Fruit fly (Drosophila melanogaster) whole organism, pupa: ENCODE results near the gene Ppt2.

ENCODE experiments used
- CG10348 ChIP-seq: fragments of 200-800 bp; sonication (Bioruptor generic); IDR thresholded peaks from 2 replicates; pipeline ENCODE4 v1.3.6; 2022; ENCODE audit warnings: missing biosample characterization, missing genetic modification characterization
- CG12605 ChIP-seq: fragments of 200-800 bp; sonication (Bioruptor generic); IDR thresholded peaks from 2 replicates; pipeline ENCODE4 v1.3.6; 2022; ENCODE audit warnings: missing biosample characterization, missing genetic modification characterization
- CG13204 ChIP-seq: fragments of 200-800 bp; sonication (Bioruptor generic); optimal IDR thresholded peaks from 2 replicates; lab custom pipeline; 2018; ENCODE audit warnings: missing biosample characterization, mild to moderate bottlenecking, missing genetic modification characterization, moderate library complexity
- CG14655 ChIP-seq: fragments of 200-800 bp; sonication (Bioruptor generic); optimal IDR thresholded peaks from 3 replicates; lab custom pipeline; 2017; ENCODE audit warnings: mild to moderate bottlenecking, missing biosample characterization, missing genetic modification reagents, missing genetic modification characterization
- CG15710 ChIP-seq: fragments of 200-800 bp; sonication (Bioruptor generic); optimal IDR thresholded peaks from 2 replicates; lab custom pipeline; 2018; ENCODE audit warnings: missing biosample characterization, mild to moderate bottlenecking, missing genetic modification characterization, moderate library complexity
- CG17806 ChIP-seq: fragments of 200-800 bp; sonication (Bioruptor generic); optimal IDR thresholded peaks from 2 replicates; lab custom pipeline; 2018; ENCODE audit warnings: missing biosample characterization, mild to moderate bottlenecking, missing genetic modification characterization, moderate library complexity
- CG32121 ChIP-seq: fragments of 200-800 bp; sonication (Bioruptor generic); IDR thresholded peaks from 2 replicates; pipeline ENCODE4 v1.3.6; 2022; ENCODE audit warnings: missing biosample characterization, missing genetic modification characterization
- CG34367 ChIP-seq: fragments of 200-800 bp; sonication (Bioruptor generic); optimal IDR thresholded peaks from 2 replicates; lab custom pipeline; 2018; ENCODE audit warnings: missing biosample characterization, mild to moderate bottlenecking, missing genetic modification characterization
- CG4496 ChIP-seq: fragments of 200-800 bp; sonication (Bioruptor generic); IDR thresholded peaks from 3 replicates; pipeline ENCODE4 v1.3.6; 2022; ENCODE audit warnings: missing biosample characterization, missing genetic modification characterization
- CG8159 ChIP-seq: fragments of 200-800 bp; sonication (Bioruptor generic); optimal IDR thresholded peaks from 3 replicates; lab custom pipeline; 2018; ENCODE audit warnings: missing biosample characterization, mild to moderate bottlenecking, missing genetic modification characterization, moderate library complexity
- CG8301 ChIP-seq: fragments of 200-800 bp; sonication (Bioruptor generic); optimal IDR thresholded peaks from 2 replicates; lab custom pipeline; 2018; ENCODE audit warnings: missing biosample characterization, mild to moderate bottlenecking, missing genetic modification characterization
- CG9948 ChIP-seq: fragments of 200-800 bp; sonication (Bioruptor generic); optimal IDR thresholded peaks from 2 replicates; lab custom pipeline; 2018; ENCODE audit warnings: missing biosample characterization, mild to moderate bottlenecking, missing genetic modification characterization, moderate library complexity
- D1 ChIP-seq: fragments of 200-800 bp; sonication (Bioruptor generic); optimal IDR thresholded peaks from 2 replicates; lab custom pipeline; 2018; ENCODE audit warnings: missing biosample characterization, mild to moderate bottlenecking, missing genetic modification characterization, moderate library complexity
- EcR ChIP-seq: fragments of 200-800 bp; sonication (Bioruptor generic); optimal IDR thresholded peaks from 3 replicates; lab custom pipeline; 2019; ENCODE audit warnings: missing biosample characterization, missing genetic modification characterization, mild to moderate bottlenecking, moderate library complexity, missing genetic modification reagents
- Ets98B ChIP-seq: fragments of 200-800 bp; sonication (Bioruptor generic); IDR thresholded peaks from 2 replicates; pipeline ENCODE4 v1.3.6; 2022; ENCODE audit warnings: missing biosample characterization, missing genetic modification characterization
- Pif1A ChIP-seq: fragments of 200-800 bp; sonication (Bioruptor generic); optimal IDR thresholded peaks from 3 replicates; lab custom pipeline; 2016; ENCODE audit warnings: missing biosample characterization, missing genetic modification characterization
- Pif1B ChIP-seq: fragments of 200-800 bp; sonication (Bioruptor generic); optimal IDR thresholded peaks from 3 replicates; lab custom pipeline; 2016; ENCODE audit warnings: missing biosample characterization, missing genetic modification characterization
- Snoo ChIP-seq: fragments of 200-800 bp; sonication (Bioruptor generic); optimal IDR thresholded peaks from 3 replicates; lab custom pipeline; 2017; ENCODE audit warnings: missing biosample characterization, mild to moderate bottlenecking, missing genetic modification characterization, inconsistent platforms
- fd96Ca ChIP-seq: fragments of 200-800 bp; sonication (Bioruptor generic); IDR thresholded peaks from 3 replicates; pipeline ENCODE4 v1.3.6; 2022; ENCODE audit warnings: missing biosample characterization, missing genetic modification characterization
- gl ChIP-seq: fragments of 200-800 bp; sonication (Bioruptor generic); optimal IDR thresholded peaks from 2 replicates; lab custom pipeline; 2018; ENCODE audit warnings: missing biosample characterization, mild to moderate bottlenecking, missing genetic modification characterization
- rn ChIP-seq: fragments of 200-800 bp; sonication (Bioruptor generic); IDR thresholded peaks from 2 replicates; pipeline ENCODE4 v1.3.6; 2022; ENCODE audit warnings: missing biosample characterization, missing genetic modification characterization

The Ppt2 gene

DNA sequence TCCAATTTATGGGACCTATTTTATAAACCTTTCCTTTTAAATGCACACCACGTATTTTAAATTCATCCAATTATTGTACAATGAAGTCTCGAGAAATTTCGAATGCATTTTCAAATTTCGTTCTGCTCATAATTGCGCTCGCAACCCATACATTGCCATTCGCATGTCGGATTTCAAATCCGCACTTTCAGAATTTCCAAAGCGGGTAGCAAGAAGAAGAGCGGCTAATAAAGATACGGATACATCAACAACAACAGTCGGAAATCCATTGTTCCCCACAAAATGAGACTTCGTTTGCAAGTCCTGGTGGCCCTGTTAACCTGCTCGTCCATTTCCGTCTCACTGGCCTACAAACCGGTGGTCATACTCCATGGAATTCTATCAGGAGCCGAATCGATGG, at the start of gene Ppt2:
TSS of gene Ppt2 (plus strand) at position 209 of the 400 bp plus-strand sequence.
- TF ChIP-seq gl = no peak
- TF ChIP-seq CG8159 = no peak
- no peak for TF ChIP-seq Pif1A
- TF ChIP-seq fd96Ca = no peak
- TF ChIP-seq CG10348 = no peak
- TF ChIP-seq CG12605 = no peak
- TF ChIP-seq CG9948 (tag; lab: Kevin White, UChicago) = no peak
- TF ChIP-seq CG14655 (GFP tag; lab: Kevin White, UChicago) = no peak
- TF ChIP-seq Pif1B (GFP tag; lab: Kevin White, UChicago) = no peak
- TF ChIP-seq CG17806 (tag; lab: Kevin White, UChicago) = no peak
- TF ChIP-seq CG32121 (GFP tag; lab: Robert Waterston, UW) = no peak
- no peak for TF ChIP-seq rn (GFP tag; lab: Robert Waterston, UW)
- TF ChIP-seq CG34367 (tag; lab: Kevin White, UChicago) = no peak
- no peak for TF ChIP-seq CG8301 (tag; lab: Kevin White, UChicago)
- TF ChIP-seq Snoo (tag; lab: Kevin White, UChicago) = no peak
- TF ChIP-seq D1 = no peak
- TF ChIP-seq CG4496 (GFP tag; lab: Robert Waterston, UW) = no peak
- TF ChIP-seq EcR (GFP tag; lab: Kevin White, UChicago) = no peak
- no peak for TF ChIP-seq CG15710 (tag; lab: Kevin White, UChicago)

DNA sequence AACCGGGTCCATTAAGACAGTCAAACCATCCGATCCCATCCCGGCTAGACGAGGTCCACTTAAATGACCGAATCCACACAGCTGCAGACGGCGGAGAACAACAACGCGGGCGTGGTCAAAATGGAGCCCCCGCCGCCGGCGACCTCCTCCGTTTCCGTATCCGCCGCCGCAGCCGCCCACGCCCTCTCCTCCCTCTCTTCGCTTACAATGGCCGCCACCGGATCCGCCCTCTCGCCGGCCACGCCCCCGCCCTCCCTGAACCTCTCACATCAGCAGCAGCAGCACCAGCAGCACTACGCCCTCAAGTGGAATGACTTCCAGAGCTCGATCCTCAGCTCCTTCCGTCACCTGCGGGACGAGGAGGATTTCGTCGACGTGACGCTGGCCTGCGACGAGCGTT, 44.6 kb upstream of the Ppt2 start:
- no peak for TF ChIP-seq CG13204 (GFP tag; lab: Kevin White, UChicago)
- TF ChIP-seq Pif1A = no peak
- no peak for TF ChIP-seq CG10348
- no peak for TF ChIP-seq CG4496 (GFP tag; lab: Robert Waterston, UW)
- TF ChIP-seq CG8301 (tag; lab: Kevin White, UChicago) = no peak
- no peak for TF ChIP-seq CG17806 (tag; lab: Kevin White, UChicago)
- no peak for TF ChIP-seq CG8159
- TF ChIP-seq gl = no peak
- TF ChIP-seq CG32121 (GFP tag; lab: Robert Waterston, UW) = no peak
- no peak for TF ChIP-seq fd96Ca
- TF ChIP-seq CG34367 (tag; lab: Kevin White, UChicago) = no peak
- TF ChIP-seq CG15710 (tag; lab: Kevin White, UChicago) = no peak
- TF ChIP-seq CG12605 = no peak
- no peak for TF ChIP-seq D1
- TF ChIP-seq Pif1B (GFP tag; lab: Kevin White, UChicago) = no peak
- TF ChIP-seq Snoo (tag; lab: Kevin White, UChicago) = no peak
- TF ChIP-seq EcR (GFP tag; lab: Kevin White, UChicago) = no peak
- no peak for TF ChIP-seq Ets98B (GFP tag; lab: Robert Waterston, UW)
- no peak for TF ChIP-seq CG9948 (tag; lab: Kevin White, UChicago)
- TF ChIP-seq CG14655 (GFP tag; lab: Kevin White, UChicago) = no peak
- TF ChIP-seq, all 21 proteins: peak for 0

- no peak for TF ChIP-seq CG8301 (tag; lab: Kevin White, UChicago)
- no peak for TF ChIP-seq CG8159
- no peak for TF ChIP-seq CG34367 (tag; lab: Kevin White, UChicago)
- no peak for TF ChIP-seq Snoo (tag; lab: Kevin White, UChicago)
- no peak for TF ChIP-seq Pif1A
- no peak for TF ChIP-seq D1
- TF ChIP-seq CG14655 (GFP tag; lab: Kevin White, UChicago) = no peak
- no peak for TF ChIP-seq CG9948 (tag; lab: Kevin White, UChicago)
- TF ChIP-seq CG10348 = no peak
- no peak for TF ChIP-seq CG4496 (GFP tag; lab: Robert Waterston, UW)
- TF ChIP-seq fd96Ca = no peak
- TF ChIP-seq CG13204 (GFP tag; lab: Kevin White, UChicago) = no peak
- TF ChIP-seq Pif1B (GFP tag; lab: Kevin White, UChicago) = no peak
- no peak for TF ChIP-seq CG32121 (GFP tag; lab: Robert Waterston, UW)
Observed at dm6 chr2L:11236364-11236763, 43.7 kb upstream of the Ppt2 start.

DNA sequence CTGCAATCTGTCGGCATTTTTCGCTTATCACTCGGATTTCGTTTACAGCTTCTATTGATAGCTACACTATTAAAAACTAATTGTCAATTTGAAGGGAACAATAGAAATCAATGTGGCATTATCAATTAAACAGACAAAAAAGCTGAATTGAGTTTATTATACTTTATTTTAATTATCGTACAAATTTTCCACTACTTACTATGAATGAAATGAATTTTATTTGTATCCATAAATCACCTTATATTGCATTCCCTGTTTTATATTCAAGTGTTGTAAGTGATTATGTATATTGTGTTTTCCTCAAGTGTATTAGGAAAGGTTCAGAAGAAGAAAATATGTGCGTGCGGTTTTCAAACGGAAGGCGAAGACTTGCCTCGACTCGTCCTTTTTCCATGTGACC, 36.2 kb upstream of the Ppt2 start:
- TF ChIP-seq CG10348 (no peak), CG15710 (tag; lab: Kevin White, UChicago) (no peak), Pif1A (no peak), CG4496 (GFP tag; lab: Robert Waterston, UW) (no peak), gl (no peak), Ets98B (GFP tag; lab: Robert Waterston, UW) (no peak), CG12605 (no peak), EcR (GFP tag; lab: Kevin White, UChicago) (no peak)

- TF ChIP-seq Snoo (tag; lab: Kevin White, UChicago) (no peak), CG8301 (tag; lab: Kevin White, UChicago) (no peak), D1 (no peak), CG9948 (tag; lab: Kevin White, UChicago) (no peak), Pif1A (no peak), rn (GFP tag; lab: Robert Waterston, UW) (no peak), CG12605 (no peak), CG13204 (GFP tag; lab: Kevin White, UChicago) (no peak)
Observed at dm6 chr2L:11247730-11248129, 32.4 kb upstream of the Ppt2 start.

DNA sequence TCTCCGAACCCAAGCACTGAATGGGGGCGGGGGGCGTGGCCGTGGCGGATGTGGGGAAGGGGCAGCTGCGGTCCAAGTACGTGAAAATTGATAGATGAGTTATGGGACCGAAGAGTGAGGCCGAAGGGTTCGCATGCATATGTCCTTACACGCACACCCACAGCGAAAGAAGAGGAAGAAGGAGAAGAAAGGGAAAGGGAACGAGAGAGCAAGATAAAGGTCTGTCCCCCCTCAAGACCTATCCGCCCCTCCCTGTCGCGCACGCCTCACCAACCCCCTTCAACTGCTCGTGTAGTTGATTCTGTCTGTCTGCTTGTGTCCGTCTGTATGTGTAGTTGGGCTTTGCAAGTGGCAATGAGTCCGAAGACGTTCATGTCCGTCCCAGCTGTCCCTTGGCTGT, 30.7 kb upstream of the Ppt2 start:
- no peak for TF ChIP-seq D1
- no peak for TF ChIP-seq CG8159
- TF ChIP-seq CG17806 (tag; lab: Kevin White, UChicago) = no peak
- no peak for TF ChIP-seq fd96Ca
- no peak for TF ChIP-seq CG14655 (GFP tag; lab: Kevin White, UChicago)
- no peak for TF ChIP-seq Pif1A
- TF ChIP-seq CG34367 (tag; lab: Kevin White, UChicago) = no peak
- TF ChIP-seq, all 21 proteins: peak for 0

- TF ChIP-seq CG34367 (tag; lab: Kevin White, UChicago) (no peak), gl (no peak), Snoo (tag; lab: Kevin White, UChicago) (no peak), CG4496 (GFP tag; lab: Robert Waterston, UW) (no peak), CG8301 (tag; lab: Kevin White, UChicago) (no peak), rn (GFP tag; lab: Robert Waterston, UW) (no peak), Pif1B (GFP tag; lab: Kevin White, UChicago) (no peak), CG10348 (no peak), CG12605 (no peak), Pif1A (no peak), Ets98B (GFP tag; lab: Robert Waterston, UW) (no peak), EcR (GFP tag; lab: Kevin White, UChicago) (no peak), CG9948 (tag; lab: Kevin White, UChicago) (no peak), D1 (no peak), CG13204 (GFP tag; lab: Kevin White, UChicago) (no peak), CG8159 (no peak), fd96Ca (no peak), CG32121 (GFP tag; lab: Robert Waterston, UW) (no peak)
Observed at dm6 chr2L:11251181-11251580, 28.9 kb upstream of the Ppt2 start.
